Fruit fly (Drosophila melanogaster): ENCODE data around the gene CG5254.

Gene CG5254

DNA sequence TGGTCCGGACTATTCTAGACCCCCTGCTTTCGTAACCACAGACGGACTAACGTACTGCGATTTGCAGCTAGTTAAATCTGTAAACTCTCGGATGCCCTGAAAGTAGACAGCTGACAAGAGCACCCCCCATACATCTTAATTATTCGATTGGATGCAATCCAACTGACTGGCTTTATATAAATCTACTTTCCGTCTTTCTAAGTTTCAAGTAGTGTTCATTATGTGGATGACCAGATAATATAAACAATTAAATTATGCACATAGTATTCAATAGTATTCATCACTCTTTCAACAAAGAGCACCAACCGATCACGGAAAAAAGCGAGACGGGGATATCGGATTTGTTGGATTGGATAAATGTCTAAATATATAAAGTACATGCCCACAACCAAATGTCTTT, 11.9 kb downstream of the CG5254 start:
- TF ChIP-seq CG17806 (tag; optimal IDR thresholded peaks at IDR 0.05): no peak

DNA sequence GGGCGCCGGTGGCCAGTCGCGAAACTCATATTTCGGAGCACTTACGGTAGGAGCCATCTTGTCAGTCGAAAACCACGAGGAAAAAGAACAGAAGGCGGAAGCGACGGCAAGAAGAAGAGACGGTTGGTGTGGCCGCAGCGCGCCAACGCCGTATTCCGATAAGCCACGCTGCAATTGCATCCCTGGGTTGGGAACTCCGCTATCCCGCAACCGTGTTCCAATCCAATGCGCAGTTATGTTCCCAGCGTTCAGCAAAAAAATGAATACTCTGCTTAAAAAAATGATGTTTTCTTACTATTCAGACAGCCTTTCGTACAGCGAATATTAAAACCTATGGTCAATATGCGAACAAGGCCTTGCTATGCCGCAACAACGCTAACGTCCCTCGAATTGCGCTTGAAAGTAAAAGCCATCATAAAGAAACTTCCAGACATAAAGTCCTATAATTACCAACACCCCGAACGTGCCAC, 14.9 kb downstream of the CG5254 start, which contains the start of gene RpL22:
Gene RpL22 (minus strand): TSS at position 92 of the 470 bp plus-strand sequence.
- TF ChIP-seq Ets98B (GFP tag; IDR thresholded peaks at IDR 0.05): peak; percentile 78
- peak; percentile 61; the same call in 2 of the 3 replicates for TF ChIP-seq fd96Ca (GFP tag; IDR thresholded peaks at IDR 0.05)
- peak; percentile 42; the same call in 1 of the 2 replicates for TF ChIP-seq rn (GFP tag; IDR thresholded peaks at IDR 0.05)
- peak; percentile 47; the same call in 1 of the 2 replicates for TF ChIP-seq CG32121 (GFP tag; IDR thresholded peaks at IDR 0.05)
- peak; percentile 31 for TF ChIP-seq CG15710 (tag; optimal IDR thresholded peaks at IDR 0.05)
- no peak for TF ChIP-seq CG10348 (GFP tag; IDR thresholded peaks at IDR 0.05)
- peak; percentile 54 for TF ChIP-seq CG12605 (GFP tag; IDR thresholded peaks at IDR 0.05)
- TF ChIP-seq CG14655 (GFP tag; optimal IDR thresholded peaks at IDR 0.05): peak; percentile 55
- no peak for TF ChIP-seq D1 (tag; optimal IDR thresholded peaks at IDR 0.05)
- TF ChIP-seq CG13204 (GFP tag; optimal IDR thresholded peaks at IDR 0.05): peak; percentile 48
- TF ChIP-seq EcR (GFP tag; optimal IDR thresholded peaks at IDR 0.05): no peak
- TF ChIP-seq CG34367 (tag; optimal IDR thresholded peaks at IDR 0.05): peak; percentile 73
- TF ChIP-seq CG8159 (tag; optimal IDR thresholded peaks at IDR 0.05): peak; percentile 28
- TF ChIP-seq CG9948 (tag; optimal IDR thresholded peaks at IDR 0.05): peak; percentile 8
- peak; percentile 39 for TF ChIP-seq Pif1B (GFP tag; optimal IDR thresholded peaks at IDR 0.05)
- peak; percentile 19 for TF ChIP-seq CG17806 (tag; optimal IDR thresholded peaks at IDR 0.05)
- peak; percentile 88 for TF ChIP-seq Snoo (tag; optimal IDR thresholded peaks at IDR 0.05)
- peak; percentile 18 for TF ChIP-seq Pif1A (GFP tag; optimal IDR thresholded peaks at IDR 0.05)
- peak; percentile 25 for TF ChIP-seq CG8301 (tag; optimal IDR thresholded peaks at IDR 0.05)
- peak; percentile 86 for TF ChIP-seq CG4496 (GFP tag; IDR thresholded peaks at IDR 0.05)
- no peak for TF ChIP-seq gl (tag; optimal IDR thresholded peaks at IDR 0.05)

- TF ChIP-seq Snoo (tag; optimal IDR thresholded peaks at IDR 0.05): no peak
- TF ChIP-seq Pif1B (GFP tag; optimal IDR thresholded peaks at IDR 0.05): no peak
- TF ChIP-seq CG12605 (GFP tag; IDR thresholded peaks at IDR 0.05): no peak
- no peak for TF ChIP-seq CG32121 (GFP tag; IDR thresholded peaks at IDR 0.05)
- no peak for TF ChIP-seq CG10348 (GFP tag; IDR thresholded peaks at IDR 0.05)
- TF ChIP-seq EcR (GFP tag; optimal IDR thresholded peaks at IDR 0.05): no peak
- TF ChIP-seq CG8159 (tag; optimal IDR thresholded peaks at IDR 0.05): peak; percentile 66
- 0 out of 3 replicates have a peak, but pooled peaks have one; percentile 13 for TF ChIP-seq fd96Ca (GFP tag; IDR thresholded peaks at IDR 0.05)
- TF ChIP-seq rn (GFP tag; IDR thresholded peaks at IDR 0.05): no peak
- TF ChIP-seq D1 (tag; optimal IDR thresholded peaks at IDR 0.05): no peak
- no peak; the same call in 2 of the 3 replicates for TF ChIP-seq CG4496 (GFP tag; IDR thresholded peaks at IDR 0.05)
- TF ChIP-seq CG14655 (GFP tag; optimal IDR thresholded peaks at IDR 0.05): peak; percentile 45
- no peak for TF ChIP-seq gl (tag; optimal IDR thresholded peaks at IDR 0.05)
- peak; percentile 6 for TF ChIP-seq CG15710 (tag; optimal IDR thresholded peaks at IDR 0.05)
- TF ChIP-seq Pif1A (GFP tag; optimal IDR thresholded peaks at IDR 0.05): no peak
- no peak for TF ChIP-seq CG13204 (GFP tag; optimal IDR thresholded peaks at IDR 0.05)
- no peak for TF ChIP-seq CG8301 (tag; optimal IDR thresholded peaks at IDR 0.05)
- TF ChIP-seq Ets98B (GFP tag; IDR thresholded peaks at IDR 0.05): no peak
- TF ChIP-seq CG17806 (tag; optimal IDR thresholded peaks at IDR 0.05): peak; percentile 6
- TF ChIP-seq CG34367 (tag; optimal IDR thresholded peaks at IDR 0.05): no peak
- TF ChIP-seq CG9948 (tag; optimal IDR thresholded peaks at IDR 0.05): peak; percentile 25
Observed at dm6 chrX:766094-766493, 15.9 kb downstream of the CG5254 start.

dm6 chrX:767928-768327, 17.8 kb downstream of the CG5254 start:
- TF ChIP-seq CG12605 (GFP tag; IDR thresholded peaks at IDR 0.05): 0 out of 2 replicates have a peak, but pooled peaks have one; percentile 7
- TF ChIP-seq Snoo (tag; optimal IDR thresholded peaks at IDR 0.05): peak; percentile 61
- no peak for TF ChIP-seq CG17806 (tag; optimal IDR thresholded peaks at IDR 0.05)
- TF ChIP-seq gl (tag; optimal IDR thresholded peaks at IDR 0.05): peak; percentile 50
- TF ChIP-seq CG32121 (GFP tag; IDR thresholded peaks at IDR 0.05): no peak
- no peak for TF ChIP-seq CG8301 (tag; optimal IDR thresholded peaks at IDR 0.05)
- TF ChIP-seq Pif1A (GFP tag; optimal IDR thresholded peaks at IDR 0.05): peak; percentile 60
- peak; percentile 71 for TF ChIP-seq Pif1B (GFP tag; optimal IDR thresholded peaks at IDR 0.05)
- no peak; the same call in 2 of the 3 replicates for TF ChIP-seq CG4496 (GFP tag; IDR thresholded peaks at IDR 0.05)
- peak; percentile 44 for TF ChIP-seq CG34367 (tag; optimal IDR thresholded peaks at IDR 0.05)
- peak; percentile 11 for TF ChIP-seq CG15710 (tag; optimal IDR thresholded peaks at IDR 0.05)
- no peak for TF ChIP-seq EcR (GFP tag; optimal IDR thresholded peaks at IDR 0.05)
- TF ChIP-seq CG13204 (GFP tag; optimal IDR thresholded peaks at IDR 0.05): peak; percentile 67
- TF ChIP-seq fd96Ca (GFP tag; IDR thresholded peaks at IDR 0.05): no peak
- peak; percentile 25 for TF ChIP-seq CG14655 (GFP tag; optimal IDR thresholded peaks at IDR 0.05)
- peak; percentile 47 for TF ChIP-seq CG8159 (tag; optimal IDR thresholded peaks at IDR 0.05)

dm6 chrX:768480-769123, 18.5 kb downstream of the CG5254 start:
- TF ChIP-seq CG8159 (tag; optimal IDR thresholded peaks at IDR 0.05) (no peak), CG12605 (GFP tag; IDR thresholded peaks at IDR 0.05) (no peak), Snoo (tag; optimal IDR thresholded peaks at IDR 0.05) (no peak), CG34367 (tag; optimal IDR thresholded peaks at IDR 0.05) (no peak), CG17806 (tag; optimal IDR thresholded peaks at IDR 0.05) (no peak), CG13204 (GFP tag; optimal IDR thresholded peaks at IDR 0.05) (no peak), CG10348 (GFP tag; IDR thresholded peaks at IDR 0.05) (no peak), gl (tag; optimal IDR thresholded peaks at IDR 0.05) (no peak), CG15710 (tag; optimal IDR thresholded peaks at IDR 0.05) (no peak), Pif1A (GFP tag; optimal IDR thresholded peaks at IDR 0.05) (no peak), EcR (GFP tag; optimal IDR thresholded peaks at IDR 0.05) (no peak), CG9948 (tag; optimal IDR thresholded peaks at IDR 0.05) (no peak), Ets98B (GFP tag; IDR thresholded peaks at IDR 0.05) (no peak), rn (GFP tag; IDR thresholded peaks at IDR 0.05) (no peak), CG14655 (GFP tag; optimal IDR thresholded peaks at IDR 0.05) (no peak)
